Fruit fly (Drosophila melanogaster) whole organism, adult: Measurements from ENCODE around the gene Enoph.
A peak's percentile ranks its signal among the peaks of the same experiment; 100 is the strongest.

Experiments
- CG11617 ChIP-seq: fragments of 200-800 bp; sonication (Bioruptor generic); optimal IDR thresholded peaks from 2 replicates; lab custom pipeline; 2017; ENCODE audit warnings: mild to moderate bottlenecking, missing biosample characterization, missing genetic modification reagents, missing genetic modification characterization
- CG12768 ChIP-seq: fragments of 200-800 bp; sonication (Bioruptor generic); optimal IDR thresholded peaks from 2 replicates; lab custom pipeline; 2017; ENCODE audit warnings: missing biosample characterization, missing genetic modification characterization, mild to moderate bottlenecking, moderate library complexity, missing genetic modification reagents
- CG14711 ChIP-seq: fragments of 200-800 bp; sonication (Bioruptor generic); optimal IDR thresholded peaks from 2 replicates; lab custom pipeline; 2018; ENCODE audit warnings: missing biosample characterization, mild to moderate bottlenecking, missing genetic modification characterization, moderate library complexity
- CG1620 ChIP-seq: fragments of 200-800 bp; sonication (Bioruptor generic); optimal IDR thresholded peaks from 2 replicates; lab custom pipeline; 2016; ENCODE audit warnings: missing biosample characterization, missing genetic modification characterization
- CG33017 ChIP-seq: fragments of 200-800 bp; sonication (Bioruptor generic); optimal IDR thresholded peaks from 2 replicates; lab custom pipeline; 2018; ENCODE audit warnings: missing biosample characterization, mild to moderate bottlenecking, missing genetic modification characterization, moderate library complexity
- CG5204 ChIP-seq: fragments of 200-800 bp; sonication (Bioruptor generic); optimal IDR thresholded peaks from 2 replicates; lab custom pipeline; 2016; ENCODE audit warnings: missing biosample characterization, missing genetic modification characterization
- CG7045 ChIP-seq: fragments of 200-800 bp; sonication (Bioruptor generic); optimal IDR thresholded peaks from 2 replicates; lab custom pipeline; 2017; ENCODE audit warnings: missing biosample characterization, mild to moderate bottlenecking, missing genetic modification characterization
- CG7101 ChIP-seq: fragments of 200-800 bp; sonication (Bioruptor generic); optimal IDR thresholded peaks from 2 replicates; lab custom pipeline; 2018; ENCODE audit warnings: missing biosample characterization, mild to moderate bottlenecking, missing genetic modification characterization, moderate library complexity
- Clk ChIP-seq: fragments of 200-800 bp; sonication (Bioruptor generic); optimal IDR thresholded peaks from 2 replicates; lab custom pipeline; 2017; ENCODE audit warnings: missing biosample characterization, missing genetic modification characterization
- Crg-1 ChIP-seq: fragments of 200-800 bp; sonication (Bioruptor generic); optimal IDR thresholded peaks from 2 replicates; lab custom pipeline; 2016; ENCODE audit warnings: missing biosample characterization, missing genetic modification characterization
- Hr96 ChIP-seq: fragments of 200-800 bp; sonication (Bioruptor generic); optimal IDR thresholded peaks from 2 replicates; lab custom pipeline; 2016; ENCODE audit warnings: missing biosample characterization, missing genetic modification characterization
- Mnt ChIP-seq: fragments of 200-800 bp; sonication (Bioruptor generic); optimal IDR thresholded peaks from 2 replicates; lab custom pipeline; 2016; ENCODE audit warnings: missing biosample characterization, mild to moderate bottlenecking, missing genetic modification characterization
- bab1 ChIP-seq: fragments of 200-800 bp; sonication (Bioruptor generic); optimal IDR thresholded peaks from 3 replicates; lab custom pipeline; 2019; ENCODE audit warnings: missing biosample characterization, mild to moderate bottlenecking, missing genetic modification characterization, moderate library complexity
- cic ChIP-seq: fragments of 200-800 bp; sonication (Bioruptor generic); optimal IDR thresholded peaks from 2 replicates; lab custom pipeline; 2017; ENCODE audit warnings: missing biosample characterization, mild to moderate bottlenecking, missing genetic modification characterization, moderate library complexity
- cnc ChIP-seq, 2 experiments: fragments of >200 bp; optimal IDR thresholded peaks; 2 replicates each; lab custom pipeline; 2017
- kay ChIP-seq: fragments of 200-800 bp; sonication (Bioruptor generic); peaks from one replicate; lab custom pipeline; 2016; ENCODE audit warnings: missing biosample characterization, missing genetic modification characterization, borderline replicate concordance
- ovo ChIP-seq: fragments of 200-800 bp; sonication (Bioruptor generic); optimal IDR thresholded peaks from 2 replicates; lab custom pipeline; 2016; ENCODE audit warnings: missing biosample characterization, missing genetic modification characterization
- pad ChIP-seq: fragments of 200-800 bp; sonication (Bioruptor generic); optimal IDR thresholded peaks from 3 replicates; lab custom pipeline; 2017; ENCODE audit warnings: missing biosample characterization, missing genetic modification characterization, mild to moderate bottlenecking, moderate library complexity, missing genetic modification reagents
- tj ChIP-seq: fragments of 200-800 bp; sonication (Bioruptor generic); optimal IDR thresholded peaks from 3 replicates; lab custom pipeline; 2017; ENCODE audit warnings: missing biosample characterization, mild to moderate bottlenecking, missing genetic modification characterization, moderate library complexity
- toe ChIP-seq: fragments of 200-800 bp; sonication (Bioruptor generic); optimal IDR thresholded peaks from 2 replicates; lab custom pipeline; 2016; ENCODE audit warnings: missing biosample characterization, missing genetic modification characterization

Gene Enoph

dm6 chr3R:5256462-5257146, at the start of gene Enoph, which contains the start of gene Hph:
Gene Enoph, minus strand, starts transcription at chr3R:5256681.
Gene Hph, plus strand, starts transcription at chr3R:5257037.
- TF ChIP-seq CG5204 (GFP tag; lab: Kevin White, UChicago) (no peak), Crg-1 (GFP tag; lab: Kevin White, UChicago) (peak; percentile 70), CG12768 (GFP tag; lab: Kevin White, UChicago) (peak; percentile 71), Clk (GFP tag; lab: Kevin White, UChicago) (peak; percentile 61), CG33017 (tag; lab: Kevin White, UChicago) (peak; percentile 79), CG14711 (tag; lab: Kevin White, UChicago) (peak; percentile 49), CG1620 (GFP tag; lab: Kevin White, UChicago) (peak; percentile 61), pad (peak; percentile 57), CG7045 (peak; percentile 74), CG11617 (GFP tag; lab: Kevin White, UChicago) (peak; percentile 79), cnc (optimal IDR thresholded peaks at IDR 0.05; lab: Kevin White, UChicago) (no peak), toe (GFP tag; lab: Kevin White, UChicago) (peak; percentile 82), cic (GFP tag; lab: Kevin White, UChicago) (peak; percentile 33), Mnt (GFP tag; lab: Kevin White, UChicago) (peak; percentile 67), ovo (GFP tag; lab: Kevin White, UChicago) (peak; percentile 75), bab1 (GFP tag; lab: Kevin White, UChicago) (no peak), Hr96 (GFP tag; lab: Kevin White, UChicago) (peak; percentile 75), kay (GFP tag; lab: Kevin White, UChicago) (peak; percentile 56), tj (GFP tag; lab: Kevin White, UChicago) (peak; percentile 93), CG7101 (tag; lab: Kevin White, UChicago) (peak; percentile 70)

dm6 chr3R:5305850-5306483, 49.5 kb upstream of the Enoph start:
- TF ChIP-seq CG12768 (GFP tag; lab: Kevin White, UChicago) (peak; percentile 10), pad (no peak), CG33017 (tag; lab: Kevin White, UChicago) (no peak), cnc (optimal IDR thresholded peaks at IDR 0.05; lab: Kevin White, UChicago) (no peak), CG7045 (no peak), CG11617 (GFP tag; lab: Kevin White, UChicago) (no peak), Clk (GFP tag; lab: Kevin White, UChicago) (no peak), tj (GFP tag; lab: Kevin White, UChicago) (no peak), Mnt (GFP tag; lab: Kevin White, UChicago) (no peak), CG1620 (GFP tag; lab: Kevin White, UChicago) (no peak), CG14711 (tag; lab: Kevin White, UChicago) (no peak), Crg-1 (GFP tag; lab: Kevin White, UChicago) (no peak), bab1 (GFP tag; lab: Kevin White, UChicago) (no peak), ovo (GFP tag; lab: Kevin White, UChicago) (no peak), kay (GFP tag; lab: Kevin White, UChicago) (peak; percentile 87), cic (GFP tag; lab: Kevin White, UChicago) (peak; percentile 44), toe (GFP tag; lab: Kevin White, UChicago) (no peak), CG5204 (GFP tag; lab: Kevin White, UChicago) (no peak), CG7101 (tag; lab: Kevin White, UChicago) (no peak), Hr96 (GFP tag; lab: Kevin White, UChicago) (no peak)

dm6 chr3R:5302939-5303777, 46.7 kb upstream of the Enoph start:
- TF ChIP-seq tj (GFP tag; lab: Kevin White, UChicago) = peak; percentile 29
- TF ChIP-seq CG14711 (tag; lab: Kevin White, UChicago) = no peak

- no peak for TF ChIP-seq CG5204 (GFP tag; lab: Kevin White, UChicago)
- TF ChIP-seq CG1620 (GFP tag; lab: Kevin White, UChicago) = peak; percentile 34
- TF ChIP-seq CG7101 (tag; lab: Kevin White, UChicago) = peak; percentile 67
- TF ChIP-seq cnc (optimal IDR thresholded peaks at IDR 0.05; lab: Kevin White, UChicago) = no peak
- TF ChIP-seq toe (GFP tag; lab: Kevin White, UChicago) = peak; percentile 30
- peak; percentile 39 for TF ChIP-seq pad
- TF ChIP-seq cic (GFP tag; lab: Kevin White, UChicago) = peak; percentile 76
- TF ChIP-seq ovo (GFP tag; lab: Kevin White, UChicago) = peak; percentile 18
- TF ChIP-seq CG14711 (tag; lab: Kevin White, UChicago) = no peak
- peak; percentile 38 for TF ChIP-seq CG12768 (GFP tag; lab: Kevin White, UChicago)
- TF ChIP-seq tj (GFP tag; lab: Kevin White, UChicago) = peak; percentile 90
- peak; percentile 56 for TF ChIP-seq CG7045
- TF ChIP-seq CG33017 (tag; lab: Kevin White, UChicago) = peak; percentile 25
- peak; percentile 64 for TF ChIP-seq CG11617 (GFP tag; lab: Kevin White, UChicago)
- peak; percentile 3 for TF ChIP-seq Mnt (GFP tag; lab: Kevin White, UChicago)
- no peak for TF ChIP-seq bab1 (GFP tag; lab: Kevin White, UChicago)
Measured at dm6 chr3R:5301905-5302304, 45.4 kb upstream of the Enoph start.
